Worm (Caenorhabditis elegans) whole organism, L3 larva: Measurements from ENCODE around the gene sri-10.

Experiments
- R02D3.7 ChIP-seq: fragments of 150-350 bp; optimal IDR thresholded peaks from 2 replicates; lab custom pipeline; 2014; ENCODE audit warnings: missing biosample characterization, missing genetic modification characterization
- ceh-28 ChIP-seq: fragments of 150-350 bp; optimal IDR thresholded peaks from 2 replicates; lab custom pipeline; 2014; ENCODE audit warnings: missing biosample characterization, missing genetic modification reagents, missing genetic modification characterization
- ceh-82 ChIP-seq: fragments of 150-350 bp; optimal IDR thresholded peaks from 2 replicates; lab custom pipeline; 2014; ENCODE audit warnings: missing biosample characterization, missing genetic modification characterization
- ceh-9 ChIP-seq: sonication (generic microtip); optimal IDR thresholded peaks from 2 replicates; lab custom pipeline; 2018; ENCODE audit warnings: missing biosample characterization, missing genetic modification characterization
- daf-12 ChIP-seq: fragments of 150-350 bp; optimal IDR thresholded peaks from 2 replicates; lab custom pipeline; 2014; ENCODE audit warnings: missing biosample characterization, missing genetic modification reagents, missing genetic modification characterization
- egl-27 ChIP-seq: sonication (generic microtip); optimal IDR thresholded peaks from 4 replicates; lab custom pipeline; 2017; ENCODE audit warnings: missing biosample characterization, missing genetic modification reagents, missing genetic modification characterization
- egl-5 ChIP-seq: fragments of 150-350 bp; optimal IDR thresholded peaks from 2 replicates; lab custom pipeline; 2017; ENCODE audit warnings: missing biosample characterization, missing genetic modification reagents, missing genetic modification characterization, inconsistent platforms
- elt-1 ChIP-seq: fragments of 150-350 bp; optimal IDR thresholded peaks from 2 replicates; lab custom pipeline; 2014; ENCODE audit warnings: missing biosample characterization, missing genetic modification characterization
- elt-2 ChIP-seq: sonication (generic microtip); optimal IDR thresholded peaks from 2 replicates; lab custom pipeline; 2016; ENCODE audit warnings: missing genetic modification reagents, mild to moderate bottlenecking, missing genetic modification characterization, missing compliant biosample characterization
- elt-3 ChIP-seq, 3 experiments: fragments of 150-350 bp in 1 of 3; sonication (generic microtip) in 2 of 3; optimal IDR thresholded peaks; 2 replicates in 2 of 3; 4 replicates in 1 of 3; lab custom pipeline; 2014 to 2017; ENCODE audit warnings: missing biosample characterization in 3 of 3, missing genetic modification characterization in 3 of 3
- fkh-10 ChIP-seq: sonication (generic microtip); optimal IDR thresholded peaks from 2 replicates; lab custom pipeline; 2017; ENCODE audit warnings: missing biosample characterization, missing genetic modification reagents, missing genetic modification characterization
- fkh-2 ChIP-seq: fragments of 150-350 bp; optimal IDR thresholded peaks from 2 replicates; lab custom pipeline; 2014; ENCODE audit warnings: missing biosample characterization, missing genetic modification reagents, missing genetic modification characterization
- fos-1 ChIP-seq: fragments of 150-350 bp; optimal IDR thresholded peaks from 2 replicates; lab custom pipeline; 2014; ENCODE audit warnings: missing biosample characterization, missing genetic modification characterization
- lin-15B ChIP-seq: fragments of 150-350 bp; optimal IDR thresholded peaks from 2 replicates; lab custom pipeline; 2014; ENCODE audit warnings: missing biosample characterization, missing genetic modification characterization
- lin-39 ChIP-seq: fragments of 150-350 bp; optimal IDR thresholded peaks from 2 replicates; lab custom pipeline; 2018; ENCODE audit warnings: missing biosample characterization, missing genetic modification reagents, missing genetic modification characterization
- lsy-12 ChIP-seq: sonication (generic microtip); optimal IDR thresholded peaks from 2 replicates; lab custom pipeline; 2016; ENCODE audit warnings: mild to moderate bottlenecking, missing genetic modification characterization, missing compliant biosample characterization
- mdl-1 ChIP-seq: fragments of 150-350 bp; optimal IDR thresholded peaks from 2 replicates; lab custom pipeline; 2014; ENCODE audit warnings: missing biosample characterization, missing genetic modification characterization
- mml-1 ChIP-seq: fragments of 150-350 bp; sonication (generic microtip); optimal IDR thresholded peaks from 3 replicates; lab custom pipeline; 2014; ENCODE audit warnings: missing biosample characterization, missing genetic modification characterization
- nfya-1 ChIP-seq: sonication (generic microtip); optimal IDR thresholded peaks from 2 replicates; lab custom pipeline; 2017; ENCODE audit warnings: missing genetic modification characterization, mild to moderate bottlenecking, missing compliant biosample characterization, antibody characterized with exemption, moderate library complexity; ENCODE audit not compliant: insufficient read depth
- nhr-11 ChIP-seq: fragments of 150-350 bp; optimal IDR thresholded peaks from 2 replicates; lab custom pipeline; 2014; ENCODE audit warnings: missing biosample characterization, missing genetic modification characterization
- nhr-23 ChIP-seq: fragments of 150-350 bp; optimal IDR thresholded peaks from 2 replicates; lab custom pipeline; 2014; ENCODE audit warnings: missing biosample characterization, missing genetic modification reagents, missing genetic modification characterization
- nhr-237 ChIP-seq: fragments of 150-350 bp; optimal IDR thresholded peaks from 2 replicates; lab custom pipeline; 2014; ENCODE audit warnings: missing biosample characterization, missing genetic modification characterization
- nhr-25 ChIP-seq: sonication (generic microtip); optimal IDR thresholded peaks from 2 replicates; lab custom pipeline; 2017; ENCODE audit warnings: missing biosample characterization, missing genetic modification characterization
- nhr-43 ChIP-seq: sonication (generic microtip); optimal IDR thresholded peaks from 2 replicates; lab custom pipeline; 2016; ENCODE audit warnings: mild to moderate bottlenecking, missing genetic modification characterization, missing compliant biosample characterization; ENCODE audit not compliant: poor library complexity, severe bottlenecking
- nhr-67 ChIP-seq: fragments of 150-350 bp; optimal IDR thresholded peaks from 2 replicates; lab custom pipeline; 2014; ENCODE audit warnings: missing biosample characterization, missing genetic modification characterization
- nhr-77 ChIP-seq: fragments of 150-350 bp; optimal IDR thresholded peaks from 2 replicates; lab custom pipeline; 2014; ENCODE audit warnings: missing biosample characterization, missing genetic modification characterization
- pha-4 ChIP-seq: fragments of 150-350 bp; optimal IDR thresholded peaks from 2 replicates; lab custom pipeline; 2014; ENCODE audit warnings: missing biosample characterization, missing genetic modification reagents, missing genetic modification characterization
- pqm-1 ChIP-seq: fragments of 150-350 bp; optimal IDR thresholded peaks from 2 replicates; lab custom pipeline; 2017; ENCODE audit warnings: missing biosample characterization, missing genetic modification characterization, inconsistent platforms
- sea-2 ChIP-seq: fragments of 150-350 bp; sonication (generic microtip); optimal IDR thresholded peaks from 4 replicates; lab custom pipeline; 2014; ENCODE audit warnings: missing biosample characterization, missing genetic modification reagents, missing genetic modification characterization
- tbx-2 ChIP-seq: sonication (generic microtip); optimal IDR thresholded peaks from 2 replicates; lab custom pipeline; 2016; ENCODE audit warnings: mild to moderate bottlenecking, missing genetic modification characterization, missing compliant biosample characterization
- unc-39 ChIP-seq: sonication (generic microtip); optimal IDR thresholded peaks from 4 replicates; lab custom pipeline; 2017; ENCODE audit warnings: missing biosample characterization, missing genetic modification characterization
- unc-62 ChIP-seq: fragments of 150-350 bp; sonication (generic microtip); optimal IDR thresholded peaks from 4 replicates; lab custom pipeline; 2014; ENCODE audit warnings: missing biosample characterization, missing genetic modification reagents, missing genetic modification characterization

The sri-10 gene

DNA sequence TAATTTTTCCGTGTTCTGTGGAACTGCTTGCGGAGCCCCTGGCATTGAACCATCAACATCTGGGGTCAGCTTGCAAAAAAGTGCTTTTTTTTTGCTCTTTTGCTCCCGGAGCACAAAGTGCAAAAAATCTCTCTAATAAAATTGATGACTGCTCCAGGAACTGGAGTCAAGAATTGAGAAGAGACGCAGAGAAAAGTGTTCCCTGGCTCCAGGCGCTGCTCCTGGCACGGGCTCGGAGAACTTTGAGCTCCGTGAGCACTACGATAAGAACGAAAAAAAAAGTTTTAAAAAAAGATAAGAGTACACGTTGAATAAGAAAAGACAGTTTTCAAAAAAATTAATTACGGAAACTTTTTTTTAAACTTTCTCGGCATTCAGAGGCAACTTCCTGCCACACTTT lies 23.6 kb downstream of the sri-10 start:
- TF ChIP-seq pqm-1 (tag; lab: Kevin White, UChicago) (peak; percentile 32), elt-2 (tag; lab: Kevin White, UChicago) (peak; percentile 82), lin-39 (tag; lab: Kevin White, UChicago) (peak; percentile 26), unc-39 (no peak), egl-5 (tag; lab: Kevin White, UChicago) (no peak), pha-4 (tag; lab: Kevin White, UChicago) (peak; percentile 18)

ce11 chrV:18780605-18781004 lies 25.7 kb downstream of the sri-10 start:
- TF ChIP-seq mml-1 (tag; lab: Kevin White, UChicago) = no peak
- no peak for TF ChIP-seq ceh-82
- TF ChIP-seq fos-1 (tag; lab: Kevin White, UChicago) = no peak
- no peak for TF ChIP-seq unc-62 (GFP tag; lab: Kevin White, UChicago)
- no peak for TF ChIP-seq egl-27 (tag; lab: Kevin White, UChicago)
- TF ChIP-seq lin-15B = no peak
- TF ChIP-seq unc-39 = no peak
- no peak for TF ChIP-seq daf-12
- TF ChIP-seq nhr-67 = no peak
- no peak for TF ChIP-seq elt-3 (tag; optimal IDR thresholded peaks at IDR 0.05; lab: Kevin White, UChicago)
- no peak for TF ChIP-seq nfya-1
- TF ChIP-seq mdl-1 = no peak
- TF ChIP-seq lin-39 (tag; lab: Kevin White, UChicago) = no peak
- no peak for TF ChIP-seq R02D3.7 (tag; lab: Kevin White, UChicago)
- no peak for TF ChIP-seq nhr-43 (tag; lab: Kevin White, UChicago)

ce11 chrV:18776245-18776737 lies 30.0 kb downstream of the sri-10 start, which contains the start of gene Y17D7B.4:
Y17D7B.4 (minus strand) TSS chrV:18776687.
- TF ChIP-seq egl-5 (tag; lab: Kevin White, UChicago) (no peak), sea-2 (GFP tag; lab: Kevin White, UChicago) (no peak), nhr-237 (tag; lab: Kevin White, UChicago) (no peak), tbx-2 (no peak), pqm-1 (tag; lab: Kevin White, UChicago) (peak; percentile 18), ceh-9 (tag; lab: Kevin White, UChicago) (no peak), unc-62 (GFP tag; lab: Kevin White, UChicago) (no peak)

- TF ChIP-seq fkh-10 (GFP tag; lab: Kevin White, UChicago) (no peak), elt-3 (tag; optimal IDR thresholded peaks at IDR 0.05; lab: Kevin White, UChicago) (no peak), daf-12 (no peak), pqm-1 (tag; lab: Kevin White, UChicago) (no peak), nhr-23 (tag; lab: Kevin White, UChicago) (no peak), elt-1 (no peak)
Observed at ce11 chrV:18772761-18773160, 33.5 kb downstream of the sri-10 start, which contains the start of gene clec-257. clec-257 (plus strand) TSS chrV:18773061.

- no peak for TF ChIP-seq nhr-43 (tag; lab: Kevin White, UChicago)
- no peak for TF ChIP-seq elt-2 (tag; lab: Kevin White, UChicago)
- TF ChIP-seq elt-1 = no peak
- no peak for TF ChIP-seq mdl-1
- TF ChIP-seq nhr-77 = no peak
- no peak for TF ChIP-seq ceh-28
- no peak for TF ChIP-seq nfya-1
- TF ChIP-seq pqm-1 (tag; lab: Kevin White, UChicago) = no peak
- no peak for TF ChIP-seq fkh-2 (tag; lab: Kevin White, UChicago)
- TF ChIP-seq nhr-23 (tag; lab: Kevin White, UChicago) = no peak
- no peak for TF ChIP-seq nhr-25 (tag; lab: Kevin White, UChicago)
Observed at ce11 chrV:18771804-18772386, 34.4 kb downstream of the sri-10 start.

ce11 chrV:18771390-18771789 lies 34.9 kb downstream of the sri-10 start, which contains the start of gene clec-256:
clec-256 (plus strand) TSS chrV:18771690.
- no peak for TF ChIP-seq ceh-9 (tag; lab: Kevin White, UChicago)
- no peak for TF ChIP-seq nhr-11 (tag; lab: Kevin White, UChicago)
- no peak for TF ChIP-seq elt-2 (tag; lab: Kevin White, UChicago)
- TF ChIP-seq lsy-12 (tag; lab: Kevin White, UChicago) = no peak
